Fruit fly (Drosophila melanogaster): Measurements from ENCODE around the gene Acbp6.

Gene Acbp6

DNA sequence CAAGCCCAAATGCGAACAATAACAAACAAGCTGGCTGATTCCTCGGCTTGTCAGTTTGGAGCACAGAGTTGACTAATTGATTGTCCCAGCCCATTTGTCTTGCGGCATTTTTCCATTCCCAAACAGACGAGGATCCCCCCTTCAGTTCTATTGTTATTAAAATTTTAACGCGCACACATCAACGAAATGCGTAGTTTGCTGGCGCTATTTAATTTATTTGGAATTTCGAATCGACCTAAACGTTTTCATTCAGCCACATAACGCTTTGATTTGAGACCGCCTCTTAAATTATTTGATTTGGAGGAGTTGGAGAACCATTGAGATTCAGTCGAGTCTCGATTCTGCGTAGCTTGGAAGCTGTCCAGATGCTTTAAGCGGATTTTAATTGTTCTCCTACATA, 12.8 kb upstream of the Acbp6 start:
- TF ChIP-seq CG8478 (optimal IDR thresholded peaks at IDR 0.05) (no peak), CTCF (optimal IDR thresholded peaks at IDR 0.05) (no peak)

DNA sequence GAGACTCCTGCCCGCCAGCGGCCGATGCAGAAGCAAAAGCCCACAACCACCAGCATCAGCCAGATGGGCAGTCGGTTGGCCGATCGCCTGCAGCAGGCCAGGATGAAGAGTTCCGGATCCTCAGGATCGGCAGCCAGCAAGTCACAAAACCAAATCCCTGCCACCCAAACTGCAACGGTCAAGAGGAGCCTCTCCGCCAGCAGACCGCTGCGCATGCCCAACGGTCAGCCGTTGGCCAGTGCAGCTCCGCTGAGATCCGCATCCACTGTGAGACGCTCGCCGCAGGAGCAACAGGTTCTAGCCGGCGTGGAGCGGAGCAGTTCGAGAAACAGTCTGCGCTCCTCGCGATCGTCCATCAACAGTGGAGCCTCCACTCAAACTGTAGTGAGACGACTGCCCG, 6.6 kb upstream of the Acbp6 start:
- TF ChIP-seq CTCF (optimal IDR thresholded peaks at IDR 0.05) (no peak), CG8478 (optimal IDR thresholded peaks at IDR 0.05) (no peak)

DNA sequence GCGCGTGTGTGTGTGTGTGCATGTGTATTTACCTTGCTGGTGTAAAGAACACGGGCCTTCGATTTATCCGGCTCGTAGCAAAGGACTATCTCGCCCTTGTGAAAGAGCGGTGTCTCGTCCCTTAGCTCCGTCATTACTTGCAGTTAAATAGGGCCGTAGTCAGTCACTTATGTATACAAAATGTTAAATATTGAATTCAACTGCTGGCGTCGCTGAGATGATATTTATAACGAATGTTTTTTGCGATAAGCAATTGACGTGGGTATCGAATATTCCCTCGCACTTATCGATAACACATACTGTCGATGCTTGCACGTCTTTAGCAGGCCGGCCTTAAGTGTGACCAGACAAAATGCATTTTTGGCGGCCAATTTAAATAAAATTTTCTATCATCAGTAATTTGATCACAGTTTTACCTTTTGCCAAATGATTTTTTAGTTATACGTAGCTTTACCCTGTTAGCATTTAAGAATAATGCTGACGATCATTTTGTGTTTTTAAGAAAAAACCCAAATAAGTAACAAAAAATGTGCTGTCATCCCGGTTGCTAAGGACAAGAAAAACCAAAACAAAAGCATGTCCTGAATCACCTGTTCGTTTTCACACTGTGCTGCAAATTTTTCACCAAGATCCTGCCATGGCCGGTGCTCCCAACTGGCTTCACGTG, 3.3 kb upstream of the Acbp6 start, which contains the start of the genes msl-3 and BBS1:
Gene msl-3 (minus strand): TSS at position 245 of the 667 bp plus-strand sequence.
Gene BBS1 (plus strand): TSS at position 617 of the 667 bp plus-strand sequence.
- no peak for TF ChIP-seq CG8478 (optimal IDR thresholded peaks at IDR 0.05)
- no peak for TF ChIP-seq CTCF (optimal IDR thresholded peaks at IDR 0.05)

DNA sequence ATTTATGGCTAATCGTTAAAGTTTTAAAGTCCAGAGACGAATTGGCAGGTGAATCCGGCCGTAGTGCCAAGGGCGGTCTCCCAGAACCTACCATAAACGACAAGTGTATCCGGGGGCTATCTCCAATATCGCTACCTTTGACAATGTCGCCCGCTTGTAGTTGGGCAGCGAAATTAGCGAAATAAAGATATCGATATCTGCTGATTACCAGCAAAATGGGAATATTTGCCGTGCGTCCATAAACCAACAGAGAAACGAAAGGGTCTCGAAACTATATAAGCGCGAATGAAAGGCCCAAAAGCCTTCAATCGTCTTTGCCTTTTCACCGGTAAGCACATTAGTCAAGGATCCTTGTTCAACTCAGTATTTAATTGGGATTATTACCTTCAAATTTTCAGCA, 1.9 kb downstream of the Acbp6 start, which contains the start of gene Acbp3:
Gene Acbp3 (plus strand): TSS at position 301 of the 400 bp plus-strand sequence.
- TF ChIP-seq CTCF (optimal IDR thresholded peaks at IDR 0.05) = no peak
- TF ChIP-seq CG8478 (optimal IDR thresholded peaks at IDR 0.05) = no peak

DNA sequence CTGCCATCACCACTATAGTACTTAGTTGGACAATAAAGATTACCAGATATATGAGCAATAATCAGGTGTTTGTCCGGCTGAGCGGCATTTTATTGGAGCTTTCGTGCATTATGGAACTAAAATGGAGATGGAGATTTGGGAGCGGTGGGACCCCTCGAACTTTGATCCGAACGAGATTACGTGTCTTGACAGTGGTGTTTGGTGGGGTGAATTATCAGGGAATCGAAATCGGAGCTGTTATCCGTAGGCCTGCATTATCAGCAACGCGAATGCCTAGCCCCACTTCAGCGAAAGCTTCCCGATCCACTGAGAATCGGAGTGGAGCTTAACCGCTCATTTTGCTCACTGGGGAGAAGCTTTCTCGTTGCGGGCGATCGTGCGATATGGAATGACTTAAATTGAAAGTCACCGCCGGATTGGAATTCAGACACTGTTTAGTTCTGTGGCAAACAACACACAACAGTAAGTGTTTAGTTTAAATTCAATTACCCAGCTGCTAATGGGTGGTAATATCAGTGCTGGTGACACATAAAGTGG, 2.8 kb downstream of the Acbp6 start, which contains the start of gene Acbp2:
Gene Acbp2 (plus strand): TSS at position 417 of the 537 bp plus-strand sequence.
- TF ChIP-seq CTCF (optimal IDR thresholded peaks at IDR 0.05) (no peak), CG8478 (optimal IDR thresholded peaks at IDR 0.05) (no peak)

DNA sequence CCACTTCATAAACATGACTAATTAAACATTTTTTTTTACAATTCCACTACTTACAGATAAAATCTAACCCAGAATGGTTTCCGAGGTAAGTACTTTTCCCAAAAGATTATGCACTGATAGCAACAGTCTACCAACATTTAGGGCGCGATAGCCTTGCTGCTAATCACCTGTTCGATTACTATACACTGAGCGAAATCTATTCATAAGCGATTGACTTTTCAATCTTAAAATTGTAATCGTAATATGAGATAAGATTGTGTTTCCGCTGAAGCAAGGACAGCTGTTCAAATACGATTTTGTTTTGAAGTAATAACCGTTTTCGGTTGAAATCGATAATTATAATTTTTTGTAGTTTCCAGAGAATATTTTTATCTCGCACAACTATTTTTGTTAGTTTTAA, 3.9 kb downstream of the Acbp6 start:
- no peak for TF ChIP-seq CG8478 (optimal IDR thresholded peaks at IDR 0.05)
- no peak for TF ChIP-seq CTCF (optimal IDR thresholded peaks at IDR 0.05)

DNA sequence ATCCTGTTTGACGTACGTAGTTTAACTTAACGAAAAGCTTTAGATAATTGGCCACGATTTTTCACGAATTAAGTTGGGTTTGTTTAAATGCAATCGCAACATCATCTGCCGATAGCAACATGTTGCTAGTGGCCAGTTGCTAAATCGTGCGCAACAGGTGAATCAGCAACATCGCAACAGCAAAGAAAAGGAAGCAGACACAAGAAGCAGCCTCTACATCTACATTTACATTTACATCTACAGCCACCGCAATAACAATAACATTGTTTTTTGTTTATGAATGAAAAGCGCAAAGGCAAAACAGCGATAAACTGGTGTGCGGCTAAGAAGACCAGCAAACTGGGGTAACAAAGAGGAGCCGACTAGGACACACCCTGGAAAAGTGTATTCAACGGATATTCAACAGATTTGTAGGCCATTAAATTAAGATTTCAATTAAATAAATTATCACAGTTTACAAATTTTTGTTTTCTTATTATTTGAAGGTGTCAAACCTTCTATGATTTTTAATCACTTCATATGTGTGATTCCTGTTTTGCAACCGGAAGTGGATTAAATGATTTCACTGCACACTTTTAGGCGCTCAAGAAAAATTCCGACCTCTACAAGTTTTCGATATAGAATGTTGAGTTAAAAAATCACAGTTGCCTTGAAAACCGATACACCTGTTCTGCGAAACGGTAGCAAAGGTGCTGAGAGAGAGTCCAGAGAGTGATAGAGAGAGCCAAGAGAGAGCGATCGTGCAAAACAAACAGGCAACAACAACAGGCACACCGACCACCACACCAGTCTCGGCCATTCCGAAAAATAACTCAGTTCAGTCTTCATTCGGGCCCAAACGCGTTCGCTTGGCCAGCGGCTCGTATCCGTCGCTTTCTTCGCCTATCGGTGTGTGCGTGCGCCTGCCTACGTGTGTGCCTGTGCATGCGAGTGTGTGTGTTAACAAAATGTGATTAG, 5.3 kb downstream of the Acbp6 start, which contains the start of gene melt:
Gene melt (plus strand): TSS at position 818 of the 957 bp plus-strand sequence.
- no peak for TF ChIP-seq CTCF (optimal IDR thresholded peaks at IDR 0.05)
- no peak for TF ChIP-seq CG8478 (optimal IDR thresholded peaks at IDR 0.05)

DNA sequence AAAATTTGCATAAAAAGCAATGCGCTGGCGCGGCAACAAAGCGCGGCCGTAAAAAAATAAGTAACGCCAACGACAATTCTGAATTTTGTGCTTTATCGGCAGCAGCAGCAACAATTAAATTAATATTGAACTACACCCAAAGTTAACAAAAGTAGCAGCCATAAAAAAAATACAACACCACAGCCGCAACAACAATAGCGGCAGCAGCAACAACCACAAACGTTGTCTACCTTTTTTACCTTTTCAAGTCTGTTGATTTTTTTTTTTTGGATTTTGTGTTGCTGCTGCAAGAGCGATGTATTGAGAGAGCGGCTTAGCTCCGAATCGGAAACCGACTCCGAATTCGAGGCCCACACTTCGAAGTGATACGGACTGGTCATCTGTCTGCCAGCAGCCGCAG, 6.1 kb downstream of the Acbp6 start:
- TF ChIP-seq CTCF (optimal IDR thresholded peaks at IDR 0.05) = no peak
- no peak for TF ChIP-seq CG8478 (optimal IDR thresholded peaks at IDR 0.05)

DNA sequence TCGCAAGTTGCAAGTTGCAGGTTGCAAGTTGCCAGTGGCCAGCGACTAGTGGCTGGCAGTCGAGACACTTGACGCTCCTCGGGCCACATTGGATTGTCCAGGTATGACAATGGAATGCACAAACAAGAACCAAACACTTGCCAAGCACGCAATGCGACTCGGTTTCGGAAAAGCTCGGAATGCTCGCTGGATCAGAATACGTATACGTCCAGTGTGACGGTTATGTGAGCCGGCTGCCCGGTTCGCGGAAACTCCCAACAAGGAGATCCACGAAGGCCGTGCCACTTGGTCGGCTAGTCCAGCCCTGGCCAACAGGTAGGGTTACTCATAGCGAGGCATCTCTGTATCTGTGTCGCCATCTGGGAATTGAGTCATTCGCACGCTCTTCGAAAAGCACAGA, 8.0 kb downstream of the Acbp6 start:
- no peak for TF ChIP-seq CTCF (optimal IDR thresholded peaks at IDR 0.05)
- TF ChIP-seq CG8478 (optimal IDR thresholded peaks at IDR 0.05) = no peak

DNA sequence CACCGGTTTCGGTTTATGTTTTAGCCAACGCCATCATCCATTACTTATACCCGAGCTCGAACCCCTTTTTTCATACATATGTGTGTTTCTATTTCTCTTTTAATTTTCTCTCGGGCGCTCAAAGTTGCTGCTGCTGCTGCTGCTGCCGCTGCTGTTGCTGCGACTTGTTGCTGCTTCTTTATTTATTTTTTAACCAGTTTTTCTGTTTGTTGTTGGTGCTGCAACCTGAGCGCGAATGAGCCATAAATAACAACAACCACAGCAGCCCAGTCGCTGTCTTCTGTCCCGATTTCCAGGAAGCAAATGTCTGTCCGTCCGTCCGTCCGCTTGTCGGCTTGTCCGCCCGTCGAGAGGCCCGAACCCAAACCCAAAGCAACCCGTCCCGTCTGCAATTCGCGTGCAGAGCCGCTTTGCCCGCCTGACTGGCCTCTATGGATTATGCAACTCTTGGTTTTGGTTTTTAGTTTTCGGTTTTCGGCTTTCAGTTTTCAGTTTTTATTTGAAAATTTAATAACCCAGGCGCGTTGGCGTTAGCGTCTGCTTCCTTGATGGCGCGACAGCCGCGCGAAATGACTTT, 9.0 kb downstream of the Acbp6 start:
- no peak for TF ChIP-seq CG8478 (optimal IDR thresholded peaks at IDR 0.05)
- no peak for TF ChIP-seq CTCF (optimal IDR thresholded peaks at IDR 0.05)

DNA sequence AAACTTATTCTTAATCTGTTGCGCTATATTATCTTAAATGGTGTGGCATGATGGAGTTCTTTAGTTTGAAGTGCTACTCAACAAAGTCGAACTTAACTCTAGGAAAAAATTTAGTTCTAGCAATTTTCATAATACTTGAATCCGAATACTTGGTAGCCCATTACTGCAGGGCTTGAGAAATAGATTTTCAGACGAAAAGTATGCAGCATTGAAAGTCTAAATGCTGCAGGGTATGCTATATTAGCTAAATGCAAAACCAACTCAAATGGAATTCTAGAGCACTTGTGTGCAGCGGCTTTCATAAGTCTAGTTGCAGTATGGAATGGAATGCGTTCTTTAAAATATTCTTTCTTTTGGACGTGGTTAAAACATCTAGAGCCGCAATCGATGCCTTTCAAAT, 14.6 kb downstream of the Acbp6 start:
- TF ChIP-seq CG8478 (optimal IDR thresholded peaks at IDR 0.05) (no peak), CTCF (optimal IDR thresholded peaks at IDR 0.05) (no peak)

DNA sequence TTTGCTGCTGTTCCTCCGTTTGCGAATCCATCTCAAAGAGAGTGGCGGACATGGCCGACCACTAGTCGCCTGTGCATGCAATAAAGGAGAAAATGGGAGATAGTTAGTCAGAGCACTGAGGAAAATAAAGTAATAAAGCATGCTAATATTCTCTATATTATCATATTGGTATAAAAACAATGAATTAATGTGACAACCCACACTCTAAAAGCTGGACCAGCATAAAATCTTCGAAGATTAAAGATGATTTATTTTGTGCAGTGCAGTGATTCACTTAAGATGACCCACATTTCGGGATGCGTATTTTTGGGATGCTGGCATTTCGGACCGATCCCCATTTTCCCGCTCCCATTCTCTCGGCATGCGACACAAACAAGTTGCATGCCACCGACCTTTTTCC, 19.1 kb downstream of the Acbp6 start:
- TF ChIP-seq CG8478 (optimal IDR thresholded peaks at IDR 0.05) (no peak), CTCF (optimal IDR thresholded peaks at IDR 0.05) (no peak)

DNA sequence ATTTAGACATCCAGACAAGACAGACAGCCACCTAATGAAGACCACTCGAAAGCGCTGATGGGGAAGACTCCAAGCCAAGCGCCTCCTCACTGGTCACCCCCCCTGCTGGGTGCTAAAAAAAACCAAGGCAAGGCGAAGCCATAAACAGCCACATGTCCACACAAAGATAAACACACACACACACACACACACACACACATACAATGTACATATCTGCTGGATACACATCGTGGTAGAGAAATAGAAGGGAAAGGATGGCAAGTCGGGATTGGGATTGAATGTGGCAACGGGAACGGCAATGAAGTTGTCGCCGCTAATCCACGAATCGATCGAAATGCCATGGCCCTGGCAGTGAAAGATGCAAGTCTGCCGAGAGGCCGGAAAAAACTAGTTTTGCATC, 20.7 kb downstream of the Acbp6 start:
- no peak for TF ChIP-seq CTCF (optimal IDR thresholded peaks at IDR 0.05)

DNA sequence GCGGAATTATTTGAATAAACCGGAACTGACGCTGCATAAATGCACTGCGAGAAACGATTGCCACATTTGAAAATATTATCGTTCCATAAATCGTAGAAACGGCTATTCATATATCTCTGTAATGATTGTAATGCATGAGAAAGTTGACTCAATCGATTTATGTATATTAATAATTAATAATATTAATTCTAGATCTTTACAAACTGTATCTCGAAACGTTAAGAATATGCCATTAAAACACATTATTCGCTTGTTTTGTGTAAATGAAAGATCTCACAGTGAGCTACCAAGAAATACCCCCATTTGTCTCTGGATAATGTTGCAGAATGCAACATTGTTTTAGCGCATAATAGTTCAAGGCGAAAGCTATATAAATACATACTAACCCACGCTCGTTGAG, 21.1 kb downstream of the Acbp6 start:
- no peak for TF ChIP-seq CG8478 (optimal IDR thresholded peaks at IDR 0.05)

DNA sequence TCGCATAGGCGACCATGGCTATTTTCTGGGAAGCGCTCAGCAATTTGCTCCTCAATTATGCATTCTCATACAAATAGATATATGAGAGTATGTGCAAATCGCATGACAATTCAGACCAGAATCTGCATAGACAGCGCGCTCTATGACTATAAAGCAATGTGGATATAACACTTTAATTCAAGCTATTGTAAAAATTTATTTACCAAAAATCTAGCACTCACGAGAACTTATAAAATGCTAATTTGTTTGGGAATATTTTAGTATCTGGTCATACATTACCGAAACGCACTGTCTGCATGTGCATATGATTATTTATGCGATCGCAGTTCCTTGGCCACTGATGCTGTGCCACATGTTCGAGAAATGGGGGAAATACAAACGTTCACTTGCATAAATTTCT, 22.1 kb downstream of the Acbp6 start:
- TF ChIP-seq CG8478 (optimal IDR thresholded peaks at IDR 0.05) (no peak), CTCF (optimal IDR thresholded peaks at IDR 0.05) (no peak)

Measured in S2 (cell line).